Worm (Caenorhabditis elegans) whole organism, young adult: ENCODE data around the gene rho-1.

Experiments used
- T26A5.8 ChIP-seq: sonication (generic microtip); optimal IDR thresholded peaks from 2 replicates; lab custom pipeline; 2016; ENCODE audit warnings: missing genetic modification characterization, missing compliant biosample characterization
- ztf-18 ChIP-seq: sonication (generic microtip); optimal IDR thresholded peaks from 2 replicates; lab custom pipeline; 2016; ENCODE audit warnings: missing genotype, mild to moderate bottlenecking, missing genetic modification characterization, missing compliant biosample characterization

ce11 chrIV:16496491-16496890 is 7.7 kb upstream of the rho-1 start:
- no peak for TF ChIP-seq ztf-18 (tag; lab: Kevin White, UChicago)
- no peak for TF ChIP-seq T26A5.8 (tag; lab: Kevin White, UChicago)
